Worm (Caenorhabditis elegans): ENCODE measurements around the gene asp-6.

ce11 chrV:8252532-8252931 lies 16.2 kb downstream of the asp-6 start:
- TF ChIP-seq scrt-1 (GFP tag; IDR thresholded peaks at IDR 0.05) = no peak
- no peak for TF ChIP-seq flt-1 (GFP tag; IDR thresholded peaks at IDR 0.05)
- TF ChIP-seq ama-1 (optimal IDR thresholded peaks at IDR 0.05) = no peak
- no peak for TF ChIP-seq ceh-36 (tag; optimal IDR thresholded peaks at IDR 0.05)
- TF ChIP-seq hmg-4 (GFP tag; optimal IDR thresholded peaks at IDR 0.05) = no peak
- no peak for TF ChIP-seq B0310.2 (tag; optimal IDR thresholded peaks at IDR 0.05)
- no peak for TF ChIP-seq tbx-11 (GFP tag; IDR thresholded peaks at IDR 0.05)
- TF ChIP-seq hnd-1 (tag; optimal IDR thresholded peaks at IDR 0.05) = no peak
- TF ChIP-seq ets-7 (tag; optimal IDR thresholded peaks at IDR 0.05) = no peak
- TF ChIP-seq ceh-13 (GFP tag; optimal IDR thresholded peaks at IDR 0.05) = no peak
- TF ChIP-seq sea-1 (GFP tag; conservative IDR thresholded peaks at IDR 0.05) = no peak
